Worm (Caenorhabditis elegans): ENCODE results near the gene F15H10.7.

DNA sequence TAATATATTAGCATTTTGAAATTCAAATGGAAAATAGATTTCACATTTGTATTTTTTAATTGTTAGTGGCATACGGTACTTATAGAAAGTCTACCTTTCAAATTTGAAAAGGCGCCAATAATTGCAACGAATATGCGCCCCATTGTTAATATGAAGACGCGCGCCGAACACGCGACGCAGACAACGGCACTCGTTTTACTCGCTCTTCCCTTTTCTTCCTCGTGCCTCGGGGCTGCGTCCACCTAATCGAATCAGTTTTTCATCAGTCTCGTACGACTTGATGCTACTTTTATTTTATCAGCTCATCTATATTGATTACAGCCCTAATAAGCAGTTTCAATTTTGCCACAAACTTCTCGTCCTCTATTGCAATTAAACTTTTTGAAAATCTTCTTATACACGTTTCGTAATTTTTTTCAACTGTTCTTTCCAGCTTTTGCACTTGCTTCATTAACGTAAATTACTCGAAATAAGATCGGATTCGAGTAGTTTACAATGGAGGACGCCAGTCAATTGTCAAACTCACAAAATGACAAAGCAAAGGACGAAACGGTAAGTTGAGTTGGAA is 44.3 kb downstream of the F15H10.7 start, which contains the start of gene cash-1:
- TF ChIP-seq mep-1 (tag; optimal IDR thresholded peaks at IDR 0.05) = peak; percentile 71
- TF ChIP-seq nhr-11 (tag; optimal IDR thresholded peaks at IDR 0.05) = no peak
- no peak for TF ChIP-seq unc-62 (GFP tag; optimal IDR thresholded peaks at IDR 0.05)
- TF ChIP-seq dsc-1 (tag; optimal IDR thresholded peaks at IDR 0.05) = peak; percentile 12
- no peak for TF ChIP-seq unc-30 (tag; optimal IDR thresholded peaks at IDR 0.05)
- no peak for TF ChIP-seq pag-3 (tag; optimal IDR thresholded peaks at IDR 0.05; ENCODE audit: borderline replicate concordance, insufficient read depth)
- no peak for TF ChIP-seq nhr-76 (tag; optimal IDR thresholded peaks at IDR 0.05)
- no peak for TF ChIP-seq egl-27 (tag; optimal IDR thresholded peaks at IDR 0.05)

Measured in whole organism, L1 larva.